Fruit fly (Drosophila melanogaster) whole organism, embryonic: Measurements from ENCODE around the gene CG42809.
A peak's percentile ranks its signal among the peaks of the same experiment; 100 is the strongest.

ENCODE experiments used
- Awh ChIP-seq: fragments of 200-800 bp; sonication (Bioruptor generic); IDR thresholded peaks from 2 replicates; pipeline ENCODE4, ENCODE4 v1.3.6; 2022; ENCODE audit warnings: missing biosample characterization, missing genetic modification characterization
- CG10431 ChIP-seq: fragments of 200-800 bp; sonication (Bioruptor generic); optimal IDR thresholded peaks from 3 replicates; lab custom pipeline; 2018; ENCODE audit warnings: missing biosample characterization, mild to moderate bottlenecking, missing genetic modification characterization
- CG10654 ChIP-seq: fragments of 200-800 bp; sonication (Bioruptor generic); optimal IDR thresholded peaks from 2 replicates; lab custom pipeline; 2016; ENCODE audit warnings: missing biosample characterization, missing genetic modification characterization
- CG11085 ChIP-seq: fragments of 200-800 bp; sonication (Bioruptor generic); IDR thresholded peaks from 2 replicates; pipeline ENCODE4 v1.3.6; 2022; ENCODE audit warnings: missing biosample characterization, missing genetic modification characterization
- CG11456 ChIP-seq: fragments of 200-800 bp; sonication (Bioruptor generic); IDR thresholded peaks from 3 replicates; pipeline ENCODE4 v1.3.6; 2022; ENCODE audit warnings: missing biosample characterization, missing genetic modification characterization
- CG12071 ChIP-seq: fragments of 200-800 bp; sonication (Bioruptor generic); optimal IDR thresholded peaks from 3 replicates; lab custom pipeline; 2018; ENCODE audit warnings: missing biosample characterization, mild to moderate bottlenecking, missing genetic modification characterization
- CG15696 ChIP-seq: fragments of 200-800 bp; sonication (Bioruptor generic); optimal IDR thresholded peaks from 2 replicates; lab custom pipeline; 2019; ENCODE audit warnings: missing biosample characterization, mild to moderate bottlenecking, missing genetic modification characterization, moderate library complexity
- CG1602 ChIP-seq: fragments of 200-800 bp; sonication (Bioruptor generic); optimal IDR thresholded peaks from 3 replicates; lab custom pipeline; 2016; ENCODE audit warnings: missing biosample characterization, missing genetic modification characterization
- CG18619 ChIP-seq: fragments of 200-800 bp; sonication (Bioruptor generic); optimal IDR thresholded peaks from 3 replicates; lab custom pipeline; 2017; ENCODE audit warnings: missing biosample characterization, mild to moderate bottlenecking, missing genetic modification characterization
- CG30431 ChIP-seq: fragments of 200-800 bp; sonication (Bioruptor generic); optimal IDR thresholded peaks from 2 replicates; lab custom pipeline; 2017; ENCODE audit warnings: missing biosample characterization, missing genetic modification characterization
- CG31388 ChIP-seq: fragments of 200-800 bp; sonication (Bioruptor generic); optimal IDR thresholded peaks from 2 replicates; lab custom pipeline; 2016; ENCODE audit warnings: missing biosample characterization, missing genetic modification characterization
- CG32767 ChIP-seq: fragments of 200-800 bp; sonication (Bioruptor generic); IDR thresholded peaks from 2 replicates; pipeline ENCODE4 v1.3.6; 2022; ENCODE audit warnings: missing biosample characterization, missing genetic modification characterization
- CG3847 ChIP-seq: fragments of 200-800 bp; sonication (Bioruptor generic); IDR thresholded peaks from 2 replicates; pipeline ENCODE4 v1.3.6; 2022; ENCODE audit warnings: missing biosample characterization, missing genetic modification characterization
- CG6254 ChIP-seq: fragments of 200-800 bp; sonication (Bioruptor generic); optimal IDR thresholded peaks from 3 replicates; lab custom pipeline; 2017; ENCODE audit warnings: mild to moderate bottlenecking, missing biosample characterization, missing genetic modification reagents, missing genetic modification characterization
- CG6654 ChIP-seq: fragments of 200-800 bp; sonication (Bioruptor generic); optimal IDR thresholded peaks from 2 replicates; lab custom pipeline; 2017; ENCODE audit warnings: missing biosample characterization, mild to moderate bottlenecking, missing genetic modification characterization
- CG7271 ChIP-seq: fragments of 200-800 bp; sonication (Bioruptor generic); optimal IDR thresholded peaks from 2 replicates; lab custom pipeline; 2018; ENCODE audit warnings: missing biosample characterization, mild to moderate bottlenecking, missing genetic modification characterization, moderate library complexity
- CG7839 ChIP-seq: fragments of 200-800 bp; sonication (Bioruptor generic); optimal IDR thresholded peaks from 3 replicates; lab custom pipeline; 2018; ENCODE audit warnings: missing biosample characterization, mild to moderate bottlenecking, missing genetic modification characterization, moderate library complexity
- CG7928 ChIP-seq: fragments of 200-800 bp; sonication (Bioruptor generic); optimal IDR thresholded peaks from 2 replicates; lab custom pipeline; 2017; ENCODE audit warnings: missing biosample characterization, mild to moderate bottlenecking, missing genetic modification characterization
- CG8388 ChIP-seq: fragments of 200-800 bp; sonication (Bioruptor generic); optimal IDR thresholded peaks from 2 replicates; lab custom pipeline; 2019; ENCODE audit warnings: missing biosample characterization, mild to moderate bottlenecking, missing genetic modification characterization, moderate library complexity
- CoRest ChIP-seq: fragments of 200-800 bp; sonication (Bioruptor generic); optimal IDR thresholded peaks from 3 replicates; lab custom pipeline; 2018; ENCODE audit warnings: missing biosample characterization, mild to moderate bottlenecking, missing genetic modification characterization, moderate library complexity
- D19B ChIP-seq: fragments of 200-800 bp; sonication (Bioruptor generic); optimal IDR thresholded peaks from 2 replicates; lab custom pipeline; 2017; ENCODE audit warnings: missing biosample characterization, mild to moderate bottlenecking, missing genetic modification characterization
- Dfd ChIP-seq, 2 experiments: fragments of >200 bp; optimal IDR thresholded peaks; 2 replicates each; lab custom pipeline; 2017; ENCODE audit warnings: missing biosample characterization in 2 of 2, missing genetic modification characterization in 2 of 2
- E2f2 ChIP-seq: fragments of 200-800 bp; sonication (Bioruptor generic); IDR thresholded peaks from 2 replicates; pipeline ENCODE4 v1.3.6; 2022; ENCODE audit warnings: missing biosample characterization, missing genetic modification characterization
- Hr51 ChIP-seq, 2 experiments: fragments of 200-800 bp; sonication (Bioruptor generic); optimal IDR thresholded peaks; 2 replicates in 1 of 2; 3 replicates in 1 of 2; lab custom pipeline; 2016 to 2018; ENCODE audit warnings: missing biosample characterization in 2 of 2, missing genetic modification characterization in 2 of 2, mild to moderate bottlenecking in 1 of 2, moderate library complexity in 1 of 2
- Hr78 ChIP-seq, 2 experiments: fragments of 200-800 bp in 1 of 2; fragments of >200 bp in 1 of 2; sonication (Bioruptor generic) in 1 of 2; optimal IDR thresholded peaks; 2 replicates each; lab custom pipeline; 2017 to 2019; ENCODE audit warnings: missing biosample characterization in 2 of 2, missing genetic modification characterization in 2 of 2, mild to moderate bottlenecking in 1 of 2, moderate library complexity in 1 of 2
- Lpt ChIP-seq: fragments of >200 bp; optimal IDR thresholded peaks from 2 replicates; lab custom pipeline; 2018; ENCODE audit warnings: missing biosample characterization, missing genetic modification characterization
- Max ChIP-seq: fragments of 200-800 bp; sonication (Bioruptor generic); optimal IDR thresholded peaks from 2 replicates; lab custom pipeline; 2016; ENCODE audit warnings: missing biosample characterization, mild to moderate bottlenecking, missing genetic modification characterization
- Sry-β ChIP-seq: fragments of 200-800 bp; sonication (Bioruptor generic); optimal IDR thresholded peaks from 2 replicates; lab custom pipeline; 2018; ENCODE audit warnings: missing biosample characterization, mild to moderate bottlenecking, missing genetic modification characterization, moderate library complexity
- Sry-δ ChIP-seq: fragments of 200-800 bp; sonication (Bioruptor generic); optimal IDR thresholded peaks from 2 replicates; lab custom pipeline; 2016; ENCODE audit warnings: missing biosample characterization, missing genetic modification characterization
- Ssrp ChIP-seq: fragments of 200-800 bp; sonication (Bioruptor generic); optimal IDR thresholded peaks from 2 replicates; lab custom pipeline; 2018; ENCODE audit warnings: missing biosample characterization, mild to moderate bottlenecking, missing genetic modification characterization, moderate library complexity
- Taf1 ChIP-seq: fragments of 200-800 bp; sonication (Bioruptor generic); IDR thresholded peaks from 2 replicates; pipeline ENCODE4 v1.3.6; 2022; ENCODE audit warnings: missing biosample characterization, missing genetic modification characterization
- chn ChIP-seq: fragments of 200-800 bp; sonication (Bioruptor generic); optimal IDR thresholded peaks from 2 replicates; lab custom pipeline; 2016; ENCODE audit warnings: missing biosample characterization, missing genetic modification characterization
- crol ChIP-seq: fragments of 200-800 bp; sonication (Bioruptor generic); IDR thresholded peaks from 2 replicates; pipeline ENCODE4 v1.3.6; 2022; ENCODE audit warnings: missing biosample characterization, missing genetic modification characterization
- disco-r ChIP-seq: fragments of 200-800 bp; sonication (Bioruptor generic); optimal IDR thresholded peaks from 2 replicates; lab custom pipeline; 2016; ENCODE audit warnings: missing biosample characterization, missing genetic modification characterization
- emc ChIP-seq: fragments of 200-800 bp; sonication (Bioruptor generic); optimal IDR thresholded peaks from 2 replicates; lab custom pipeline; 2016; ENCODE audit warnings: missing biosample characterization, missing genetic modification characterization
- fd102C ChIP-seq: fragments of 200-800 bp; sonication (Bioruptor generic); optimal IDR thresholded peaks from 2 replicates; lab custom pipeline; 2018; ENCODE audit warnings: missing biosample characterization, mild to moderate bottlenecking, missing genetic modification characterization, moderate library complexity
- fru ChIP-seq: fragments of >200 bp; optimal IDR thresholded peaks from 2 replicates; lab custom pipeline; 2017
- ftz-f1 ChIP-seq: fragments of 200-800 bp; sonication (Bioruptor generic); optimal IDR thresholded peaks from 2 replicates; lab custom pipeline; 2016; ENCODE audit warnings: missing biosample characterization, missing genetic modification characterization
- gce ChIP-seq: fragments of 200-800 bp; sonication (Bioruptor generic); IDR thresholded peaks from 3 replicates; pipeline ENCODE4 v1.3.6; 2022; ENCODE audit warnings: missing biosample characterization, missing genetic modification characterization
- lilli ChIP-seq: fragments of 200-800 bp; sonication (Bioruptor generic); optimal IDR thresholded peaks from 3 replicates; lab custom pipeline; 2016; ENCODE audit warnings: missing biosample characterization, missing genetic modification characterization
- mam ChIP-seq: fragments of 200-800 bp; sonication (Bioruptor generic); optimal IDR thresholded peaks from 3 replicates; lab custom pipeline; 2016; ENCODE audit warnings: missing biosample characterization, missing genetic modification characterization
- nerfin-1 ChIP-seq: fragments of 200-800 bp; sonication (Bioruptor generic); optimal IDR thresholded peaks from 3 replicates; lab custom pipeline; 2019; ENCODE audit warnings: missing biosample characterization, mild to moderate bottlenecking, missing genetic modification characterization, moderate library complexity
- psq ChIP-seq: fragments of 200-800 bp; sonication (Bioruptor generic); optimal IDR thresholded peaks from 2 replicates; lab custom pipeline; 2017; ENCODE audit warnings: missing biosample characterization, missing genetic modification characterization
- rib ChIP-seq: fragments of 200-800 bp; sonication (Bioruptor generic); IDR thresholded peaks from 2 replicates; pipeline ENCODE4 v1.3.6; 2022; ENCODE audit warnings: missing biosample characterization, missing genetic modification characterization
- seq ChIP-seq: fragments of 200-800 bp; sonication (Bioruptor generic); IDR thresholded peaks from 2 replicates; pipeline ENCODE4 v1.3.6; 2022; ENCODE audit warnings: missing biosample characterization, missing genetic modification characterization
- slbo ChIP-seq: fragments of 200-800 bp; sonication (Bioruptor generic); IDR thresholded peaks from 2 replicates; pipeline ENCODE4 v1.3.6; 2022; ENCODE audit warnings: missing biosample characterization, missing genetic modification characterization
- slp2 ChIP-seq: fragments of 200-800 bp; sonication (Bioruptor generic); optimal IDR thresholded peaks from 2 replicates; lab custom pipeline; 2016; ENCODE audit warnings: missing biosample characterization, missing genetic modification characterization
- stc ChIP-seq: fragments of 200-800 bp; sonication (Bioruptor generic); IDR thresholded peaks from 2 replicates; pipeline ENCODE4 v1.3.6; 2022; ENCODE audit warnings: missing biosample characterization, missing genetic modification characterization
- unpg ChIP-seq: fragments of 200-800 bp; sonication (Bioruptor generic); optimal IDR thresholded peaks from 3 replicates; lab custom pipeline; 2018; ENCODE audit warnings: missing biosample characterization, mild to moderate bottlenecking, missing genetic modification characterization, moderate library complexity
- yki ChIP-seq: fragments of >200 bp; optimal IDR thresholded peaks from 3 replicates; lab custom pipeline; 2018

Gene CG42809

DNA sequence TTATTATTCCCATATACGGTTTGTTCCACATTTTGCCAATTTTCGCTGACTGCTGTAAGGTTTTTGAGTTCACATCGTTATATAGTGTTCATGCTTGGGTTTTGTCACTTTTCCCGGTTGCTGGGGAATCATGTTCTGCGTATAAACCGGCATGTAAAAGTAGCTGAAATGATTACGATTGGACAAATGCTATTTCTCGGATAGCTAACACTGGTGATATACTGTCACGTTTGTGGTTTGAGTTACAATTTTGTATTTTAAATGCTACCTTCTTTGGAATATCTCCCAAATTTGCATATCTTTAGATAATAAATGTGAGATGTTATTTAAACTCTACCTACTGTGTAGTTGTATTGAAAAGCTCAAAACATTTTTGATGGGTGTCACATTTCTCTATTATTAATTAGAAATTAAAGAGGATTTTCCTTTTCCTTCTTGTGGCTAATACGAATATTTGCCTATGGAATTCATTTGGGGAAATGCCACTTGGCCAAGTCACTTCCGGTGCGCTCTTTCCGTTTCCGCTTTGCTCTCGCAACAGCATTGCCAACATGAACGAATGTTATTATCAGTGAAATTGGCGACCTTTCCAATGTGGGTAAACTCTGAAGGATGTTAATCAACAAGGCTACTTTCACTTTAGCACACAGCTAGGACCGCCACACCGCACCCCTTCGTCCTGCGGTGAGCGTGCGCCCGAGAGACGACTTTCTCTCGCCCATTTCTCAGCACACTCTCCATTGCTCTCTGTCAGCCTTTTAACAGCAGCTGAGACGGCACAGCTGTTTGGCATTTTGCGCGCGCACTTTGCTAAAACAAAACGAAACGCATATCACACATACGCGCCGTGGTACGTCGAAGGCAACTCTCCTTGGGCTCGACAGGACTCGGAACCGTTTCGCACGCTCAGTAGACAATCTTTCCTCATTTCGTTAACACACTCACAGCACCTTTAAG is 42.5 kb upstream of the CG42809 start, which contains the start of the genes CG16956, CG42784 and CG43850 (continued):
- TF ChIP-seq CG1602 (GFP tag; lab: Kevin White, UChicago): no peak
- no peak for TF ChIP-seq rib (GFP tag; lab: Robert Waterston, UW)
- TF ChIP-seq fru: no peak
- TF ChIP-seq psq: no peak
- TF ChIP-seq CG32767: no peak
- no peak for TF ChIP-seq fd102C (GFP tag; lab: Kevin White, UChicago)
- TF ChIP-seq slbo (GFP tag; lab: Robert Waterston, UW): no peak
- TF ChIP-seq CG31388 (GFP tag; lab: Kevin White, UChicago): no peak
- no peak for TF ChIP-seq nerfin-1 (tag; lab: Kevin White, UChicago)
- TF ChIP-seq Hr51 (GFP tag; optimal IDR thresholded peaks at IDR 0.05; lab: Kevin White, UChicago): peak in 1 of 2 experiments; percentile 69
- no peak for TF ChIP-seq mam (GFP tag; lab: Kevin White, UChicago)
- no peak; the same call in none of the 2 replicates for TF ChIP-seq CG3847 (GFP tag; lab: Robert Waterston, UW)
- no peak for TF ChIP-seq chn (GFP tag; lab: Kevin White, UChicago)
- no peak for TF ChIP-seq Awh (GFP tag; lab: Robert Waterston, UW)
- TF ChIP-seq CG11456: no peak
- no peak for TF ChIP-seq emc (GFP tag; lab: Kevin White, UChicago)
- no peak for TF ChIP-seq CoRest (tag; lab: Kevin White, UChicago)
- TF ChIP-seq CG7839 (tag; lab: Kevin White, UChicago): peak; percentile 56
- no peak for TF ChIP-seq Taf1
- no peak for TF ChIP-seq Max
- TF ChIP-seq ftz-f1 (GFP tag; lab: Kevin White, UChicago): no peak
- peak; percentile 69 for TF ChIP-seq CG18619
- no peak for TF ChIP-seq Sry-β (GFP tag; lab: Kevin White, UChicago)
- peak; percentile 5 for TF ChIP-seq disco-r
- no peak for TF ChIP-seq CG10431 (GFP tag; lab: Kevin White, UChicago)
- no peak for TF ChIP-seq CG6654
- no peak for TF ChIP-seq lilli
- no peak for TF ChIP-seq CG11085 (GFP tag; lab: Robert Waterston, UW)
- TF ChIP-seq CG7271 (tag; lab: Kevin White, UChicago): peak; percentile 2
- peak; percentile 13 for TF ChIP-seq CG8388 (GFP tag; lab: Kevin White, UChicago)
- no peak for TF ChIP-seq CG15696 (tag; lab: Kevin White, UChicago)
- TF ChIP-seq seq: peak; percentile 53; the same call in 1 of the 2 replicates
- no peak for TF ChIP-seq stc (GFP tag; lab: Robert Waterston, UW)
- TF ChIP-seq CG30431 (GFP tag; lab: Kevin White, UChicago): no peak
- TF ChIP-seq Lpt: no peak
- TF ChIP-seq yki (lab: Kevin White, UChicago): no peak
- no peak; the same call in 1 of the 2 replicates for TF ChIP-seq E2f2 (GFP tag; lab: Robert Waterston, UW)
- no peak for TF ChIP-seq CG6254
- no peak for TF ChIP-seq Ssrp
- no peak for TF ChIP-seq Dfd (GFP tag; optimal IDR thresholded peaks at IDR 0.05; lab: Kevin White, UChicago)
- TF ChIP-seq Hr78 (GFP tag; optimal IDR thresholded peaks at IDR 0.05; lab: Kevin White, UChicago): no peak
- no peak for TF ChIP-seq CG7928
- no peak for TF ChIP-seq CG10654 (GFP tag; lab: Kevin White, UChicago)
- TF ChIP-seq D19B: peak; percentile 32
- TF ChIP-seq Sry-δ (GFP tag; lab: Kevin White, UChicago): no peak
- no peak for TF ChIP-seq slp2
- TF ChIP-seq unpg (GFP tag; lab: Kevin White, UChicago): peak; percentile 67
- TF ChIP-seq gce (GFP tag; lab: Robert Waterston, UW): 0 out of 3 replicates have a peak, but pooled peaks have one; percentile 52
- peak; percentile 25; the same call in 1 of the 2 replicates for TF ChIP-seq crol (GFP tag; lab: Robert Waterston, UW)
- peak; percentile 89 for TF ChIP-seq CG12071 (GFP tag; lab: Kevin White, UChicago)
